Fruit fly (Drosophila melanogaster): ENCODE data around the gene Vps60.

The Vps60 gene

DNA sequence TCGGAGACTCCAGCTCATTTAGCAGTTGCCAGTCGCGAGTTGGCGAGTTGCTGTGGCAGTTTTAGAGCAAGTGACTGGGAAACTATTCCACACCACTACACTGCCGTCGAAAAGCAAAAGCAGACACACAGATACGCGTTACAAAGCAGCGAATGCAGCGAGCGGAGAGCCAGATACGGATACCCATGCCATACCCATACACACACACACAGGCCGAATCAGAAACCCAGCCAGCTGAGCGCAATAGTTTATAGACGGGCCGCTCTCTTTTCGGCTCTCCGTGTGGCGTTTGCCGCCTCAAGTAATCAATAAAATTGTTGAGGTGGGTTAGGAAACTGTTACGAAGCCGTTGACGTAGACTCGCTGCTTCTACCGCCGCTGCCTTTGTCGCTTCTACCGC is 47.6 kb downstream of the Vps60 start:
- peak; percentile 8 to 24 for TF ChIP-seq ss (GFP tag; optimal IDR thresholded peaks at IDR 0.05)
- no peak; the same call in 2 of the 3 replicates for TF ChIP-seq CG8119 (GFP tag; IDR thresholded peaks at IDR 0.05)
- no peak for TF ChIP-seq Sox15 (GFP tag; optimal IDR thresholded peaks at IDR 0.05)
- TF ChIP-seq CG3032 (tag; optimal IDR thresholded peaks at IDR 0.05), result no peak
- no peak for TF ChIP-seq pdm3 (GFP tag; optimal IDR thresholded peaks at IDR 0.05)
- no peak for TF ChIP-seq CG8632 (GFP tag; optimal IDR thresholded peaks at IDR 0.05)
- TF ChIP-seq Smox (GFP tag; optimal IDR thresholded peaks at IDR 0.05), result no peak
- no peak for TF ChIP-seq esn (GFP tag; optimal IDR thresholded peaks at IDR 0.05)
- peak; percentile 0 for TF ChIP-seq fkh (GFP tag; optimal IDR thresholded peaks at IDR 0.05)
- no peak for TF ChIP-seq lz (GFP tag; optimal IDR thresholded peaks at IDR 0.05)
- TF ChIP-seq CG11902 (GFP tag; optimal IDR thresholded peaks at IDR 0.05), result no peak
- no peak for TF ChIP-seq Blimp-1 (GFP tag; optimal IDR thresholded peaks at IDR 0.05)
- no peak for TF ChIP-seq Met (GFP tag; optimal IDR thresholded peaks at IDR 0.05)
- TF ChIP-seq CG16779 (tag; optimal IDR thresholded peaks at IDR 0.05), result no peak
- TF ChIP-seq Hr38 (GFP tag; optimal IDR thresholded peaks at IDR 0.05), result no peak
- no peak for TF ChIP-seq cyc (GFP tag; optimal IDR thresholded peaks at IDR 0.05)
- no peak for TF ChIP-seq Ets96B (tag; optimal IDR thresholded peaks at IDR 0.05)
- TF ChIP-seq achi (GFP tag; optimal IDR thresholded peaks at IDR 0.05), result no peak
- TF ChIP-seq net (GFP tag; optimal IDR thresholded peaks at IDR 0.05), result no peak
- peak; percentile 48 for TF ChIP-seq dsx (GFP tag; optimal IDR thresholded peaks at IDR 0.05; ENCODE audit: poor library complexity, severe bottlenecking)
- no peak for TF ChIP-seq Gug (GFP tag; IDR thresholded peaks at IDR 0.05)
- no peak for TF ChIP-seq acj6 (GFP tag; optimal IDR thresholded peaks at IDR 0.05)
- TF ChIP-seq CG7368 (GFP tag; optimal IDR thresholded peaks at IDR 0.05), result no peak
- no peak for TF ChIP-seq CG3919 (GFP tag; optimal IDR thresholded peaks at IDR 0.05)
- no peak for TF ChIP-seq Hr4 (GFP tag; optimal IDR thresholded peaks at IDR 0.05)
- peak; percentile 43; the same call in 1 of the 2 replicates for TF ChIP-seq CG15336 (GFP tag; IDR thresholded peaks at IDR 0.05)
- TF ChIP-seq CG6276 (GFP tag; optimal IDR thresholded peaks at IDR 0.05), result no peak
- TF ChIP-seq CG32006 (GFP tag; optimal IDR thresholded peaks at IDR 0.05), result no peak
- no peak for TF ChIP-seq spab (GFP tag; optimal IDR thresholded peaks at IDR 0.05)
- no peak for TF ChIP-seq CG6792 (GFP tag; optimal IDR thresholded peaks at IDR 0.05)
- no peak; the same call in 2 of the 3 replicates for TF ChIP-seq eg (GFP tag; IDR thresholded peaks at IDR 0.05)
- TF ChIP-seq CG1621 (tag; optimal IDR thresholded peaks at IDR 0.05), result no peak
- no peak for TF ChIP-seq CG8319 (GFP tag; optimal IDR thresholded peaks at IDR 0.05)
- TF ChIP-seq Sox14 (GFP tag; optimal IDR thresholded peaks at IDR 0.05), result no peak
- TF ChIP-seq CG6163 (GFP tag; IDR thresholded peaks at IDR 0.05), result peak; percentile 17; the same call in 1 of the 3 replicates
- TF ChIP-seq Eip78C (GFP tag), result peak; percentile 57
- no peak for TF ChIP-seq CG6808 (GFP tag; optimal IDR thresholded peaks at IDR 0.05)
- TF ChIP-seq Eip93F (GFP tag; optimal IDR thresholded peaks at IDR 0.05), result no peak
- TF ChIP-seq Lpt (GFP tag; optimal IDR thresholded peaks at IDR 0.05), result peak; percentile 48
- TF ChIP-seq salr (GFP tag; optimal IDR thresholded peaks at IDR 0.05), result no peak
- no peak for TF ChIP-seq CG6854 (GFP tag; optimal IDR thresholded peaks at IDR 0.05)
- TF ChIP-seq CG31627 (GFP tag; optimal IDR thresholded peaks at IDR 0.05), result no peak
- peak; percentile 71 for TF ChIP-seq vri (GFP tag; optimal IDR thresholded peaks at IDR 0.05)
- TF ChIP-seq fd59A (GFP tag; optimal IDR thresholded peaks at IDR 0.05), result no peak
- no peak for TF ChIP-seq CG10631 (GFP tag; optimal IDR thresholded peaks at IDR 0.05)
- no peak for TF ChIP-seq Hr39 (GFP tag; optimal IDR thresholded peaks at IDR 0.05)
- no peak for TF ChIP-seq Eip75B (GFP tag; optimal IDR thresholded peaks at IDR 0.05)
- no peak for TF ChIP-seq Sox102F (GFP tag; optimal IDR thresholded peaks at IDR 0.05)
- no peak for TF ChIP-seq CG10669 (GFP tag; optimal IDR thresholded peaks at IDR 0.05)
- no peak for TF ChIP-seq Ets21C (GFP tag; optimal IDR thresholded peaks at IDR 0.05)
- no peak for TF ChIP-seq CG11762 (GFP tag; optimal IDR thresholded peaks at IDR 0.05; ENCODE audit: insufficient read depth)
- no peak for TF ChIP-seq CG11294 (GFP tag; IDR thresholded peaks at IDR 0.05)
- TF ChIP-seq OdsH (GFP tag; optimal IDR thresholded peaks at IDR 0.05), result no peak
